Fruit fly (Drosophila melanogaster) whole organism, embryonic: ENCODE results near the gene Spn75F.

Experiments
- Abd-B ChIP-seq: fragments of 200-800 bp; sonication (Bioruptor generic); optimal IDR thresholded peaks from 2 replicates; lab custom pipeline; 2018; ENCODE audit warnings: missing biosample characterization, mild to moderate bottlenecking, missing genetic modification characterization, moderate library complexity
- Asciz ChIP-seq: fragments of 200-800 bp; sonication (Bioruptor generic); optimal IDR thresholded peaks from 2 replicates; lab custom pipeline; 2017; ENCODE audit warnings: missing biosample characterization, mild to moderate bottlenecking, missing genetic modification characterization, missing genetic modification reagents
- CG10147 ChIP-seq: fragments of 200-800 bp; sonication (Bioruptor generic); optimal IDR thresholded peaks from 2 replicates; lab custom pipeline; 2019; ENCODE audit warnings: missing biosample characterization, mild to moderate bottlenecking, missing genetic modification characterization, moderate library complexity
- CG1024 ChIP-seq: fragments of 200-800 bp; sonication (Bioruptor generic); IDR thresholded peaks from 2 replicates; pipeline ENCODE4 v1.3.6; 2022; ENCODE audit warnings: missing biosample characterization, missing genetic modification characterization
- CG10321 ChIP-seq: fragments of 200-800 bp; sonication (Bioruptor generic); IDR thresholded peaks from 2 replicates; pipeline ENCODE4 v1.3.6; 2022; ENCODE audit warnings: missing biosample characterization, missing genetic modification characterization
- CG10565 ChIP-seq: fragments of 200-800 bp; sonication (Bioruptor generic); optimal IDR thresholded peaks from 3 replicates; lab custom pipeline; 2016; ENCODE audit warnings: missing biosample characterization, mild to moderate bottlenecking, missing genetic modification characterization
- CG1603 ChIP-seq: fragments of 200-800 bp; sonication (Bioruptor generic); optimal IDR thresholded peaks from 2 replicates; lab custom pipeline; 2019; ENCODE audit warnings: missing biosample characterization, mild to moderate bottlenecking, missing genetic modification characterization, moderate library complexity
- CG2202 ChIP-seq: fragments of 200-800 bp; sonication (Bioruptor generic); optimal IDR thresholded peaks from 2 replicates; lab custom pipeline; 2018; ENCODE audit warnings: missing biosample characterization, mild to moderate bottlenecking, missing genetic modification characterization
- CG31441 ChIP-seq: fragments of 200-800 bp; sonication (Bioruptor generic); IDR thresholded peaks from 2 replicates; pipeline ENCODE4 v1.3.6; 2022; ENCODE audit warnings: missing biosample characterization, missing genetic modification characterization
- CG32767 ChIP-seq: fragments of 200-800 bp; sonication (Bioruptor generic); IDR thresholded peaks from 2 replicates; pipeline ENCODE4 v1.3.6; 2022; ENCODE audit warnings: missing biosample characterization, missing genetic modification characterization
- CG33557 ChIP-seq: fragments of 200-800 bp; sonication (Bioruptor generic); optimal IDR thresholded peaks from 2 replicates; lab custom pipeline; 2019; ENCODE audit warnings: missing biosample characterization, mild to moderate bottlenecking, missing genetic modification characterization, moderate library complexity
- CG3847 ChIP-seq: fragments of 200-800 bp; sonication (Bioruptor generic); IDR thresholded peaks from 2 replicates; pipeline ENCODE4 v1.3.6; 2022; ENCODE audit warnings: missing biosample characterization, missing genetic modification characterization
- CG3995 ChIP-seq: fragments of 200-800 bp; sonication (Bioruptor generic); optimal IDR thresholded peaks from 3 replicates; lab custom pipeline; 2016; ENCODE audit warnings: missing biosample characterization, missing genetic modification characterization
- CG8290 ChIP-seq, 3 experiments: fragments of 200-800 bp; sonication (Bioruptor generic); optimal IDR thresholded peaks; 2 replicates each; lab custom pipeline; 2016 to 2019; ENCODE audit warnings: missing biosample characterization in 3 of 3, missing genetic modification characterization in 3 of 3, mild to moderate bottlenecking in 2 of 3, moderate library complexity in 1 of 3
- CG8359 ChIP-seq: fragments of 200-800 bp; sonication (Bioruptor generic); optimal IDR thresholded peaks from 2 replicates; lab custom pipeline; 2017; ENCODE audit warnings: missing biosample characterization, mild to moderate bottlenecking, missing genetic modification characterization, borderline replicate concordance
- CG9817 ChIP-seq: fragments of 200-800 bp; sonication (Bioruptor generic); optimal IDR thresholded peaks from 2 replicates; lab custom pipeline; 2018; ENCODE audit warnings: missing biosample characterization, mild to moderate bottlenecking, missing genetic modification characterization, moderate library complexity
- Dp ChIP-seq: fragments of 200-800 bp; sonication (Bioruptor generic); optimal IDR thresholded peaks from 2 replicates; lab custom pipeline; 2018; ENCODE audit warnings: missing biosample characterization, mild to moderate bottlenecking, missing genetic modification characterization, moderate library complexity
- ERR ChIP-seq: fragments of 200-800 bp; sonication (Bioruptor generic); optimal IDR thresholded peaks from 2 replicates; lab custom pipeline; 2016; ENCODE audit warnings: missing biosample characterization, missing genetic modification characterization
- Gug ChIP-seq: fragments of 200-800 bp; sonication (Bioruptor generic); IDR thresholded peaks from 4 replicates; pipeline ENCODE4 v1.3.6; 2022; ENCODE audit warnings: missing biosample characterization, missing genetic modification characterization
- H15 ChIP-seq: fragments of 200-800 bp; sonication (Bioruptor generic); IDR thresholded peaks from 3 replicates; pipeline ENCODE4 v1.3.6; 2022; ENCODE audit warnings: missing biosample characterization, missing genetic modification characterization
- Hr78 ChIP-seq, 2 experiments: fragments of 200-800 bp in 1 of 2; fragments of >200 bp in 1 of 2; sonication (Bioruptor generic) in 1 of 2; optimal IDR thresholded peaks; 2 replicates each; lab custom pipeline; 2017 to 2019; ENCODE audit warnings: missing biosample characterization in 2 of 2, missing genetic modification characterization in 2 of 2, mild to moderate bottlenecking in 1 of 2, moderate library complexity in 1 of 2
- Kr ChIP-seq: fragments of 200-800 bp; sonication (Bioruptor generic); optimal IDR thresholded peaks from 2 replicates; lab custom pipeline; 2017; ENCODE audit warnings: missing biosample characterization, mild to moderate bottlenecking, missing genetic modification characterization
- Lpt ChIP-seq: fragments of >200 bp; optimal IDR thresholded peaks from 2 replicates; lab custom pipeline; 2018; ENCODE audit warnings: missing biosample characterization, missing genetic modification characterization
- MBD-R2 ChIP-seq: fragments of 200-800 bp; sonication (Bioruptor generic); IDR thresholded peaks from 2 replicates; pipeline ENCODE4 v1.3.6; 2022; ENCODE audit warnings: missing biosample characterization, missing genetic modification characterization
- NFAT ChIP-seq: fragments of 200-800 bp; sonication (Bioruptor generic); IDR thresholded peaks from 2 replicates; pipeline ENCODE4 v1.3.6; 2022; ENCODE audit warnings: missing biosample characterization, missing genetic modification characterization
- Oli ChIP-seq: fragments of 200-800 bp; sonication (Bioruptor generic); optimal IDR thresholded peaks from 2 replicates; lab custom pipeline; 2018; ENCODE audit warnings: missing biosample characterization, mild to moderate bottlenecking, missing genetic modification characterization, moderate library complexity
- Ravus ChIP-seq: fragments of 200-800 bp; sonication (Bioruptor generic); IDR thresholded peaks from 2 replicates; pipeline ENCODE4 v1.3.6; 2022; ENCODE audit warnings: missing biosample characterization, missing genetic modification characterization
- Rfx ChIP-seq: fragments of 200-800 bp; sonication (Bioruptor generic); IDR thresholded peaks from 2 replicates; pipeline ENCODE4 v1.3.6; 2022; ENCODE audit warnings: missing biosample characterization, missing genetic modification characterization
- TFAM ChIP-seq: fragments of 200-800 bp; sonication (Bioruptor generic); optimal IDR thresholded peaks from 2 replicates; lab custom pipeline; 2017; ENCODE audit warnings: missing biosample characterization, missing genetic modification characterization, inconsistent platforms
- Taf1 ChIP-seq: fragments of 200-800 bp; sonication (Bioruptor generic); IDR thresholded peaks from 2 replicates; pipeline ENCODE4 v1.3.6; 2022; ENCODE audit warnings: missing biosample characterization, missing genetic modification characterization
- ac ChIP-seq: fragments of 200-800 bp; sonication (Bioruptor generic); optimal IDR thresholded peaks from 3 replicates; lab custom pipeline; 2017; ENCODE audit warnings: missing biosample characterization, mild to moderate bottlenecking, missing genetic modification characterization
- ase ChIP-seq: fragments of 200-800 bp; sonication (Bioruptor generic); IDR thresholded peaks from 3 replicates; pipeline ENCODE4 v1.3.6; 2022; ENCODE audit warnings: missing biosample characterization, missing genetic modification characterization
- cas ChIP-seq: fragments of 200-800 bp; sonication (Bioruptor generic); IDR thresholded peaks from 2 replicates; pipeline ENCODE4 v1.3.6; 2022; ENCODE audit warnings: missing biosample characterization, missing genetic modification characterization
- dan ChIP-seq: fragments of 200-800 bp; sonication (Bioruptor generic); IDR thresholded peaks from 2 replicates; pipeline ENCODE4 v1.3.6; 2022; ENCODE audit warnings: missing biosample characterization, missing genetic modification characterization
- ewg ChIP-seq: fragments of 200-800 bp; sonication (Bioruptor generic); optimal IDR thresholded peaks from 3 replicates; lab custom pipeline; 2017; ENCODE audit warnings: mild to moderate bottlenecking, missing biosample characterization, missing genetic modification reagents, missing genetic modification characterization
- fd102C ChIP-seq: fragments of 200-800 bp; sonication (Bioruptor generic); optimal IDR thresholded peaks from 2 replicates; lab custom pipeline; 2018; ENCODE audit warnings: missing biosample characterization, mild to moderate bottlenecking, missing genetic modification characterization, moderate library complexity
- her ChIP-seq: fragments of 200-800 bp; sonication (Bioruptor generic); optimal IDR thresholded peaks from 2 replicates; lab custom pipeline; 2016; ENCODE audit warnings: missing biosample characterization, missing genetic modification characterization
- lab ChIP-seq: fragments of 200-800 bp; sonication (Bioruptor generic); optimal IDR thresholded peaks from 3 replicates; lab custom pipeline; 2017; ENCODE audit warnings: missing biosample characterization, missing genetic modification characterization, mild to moderate bottlenecking, moderate library complexity, missing genetic modification reagents
- lilli ChIP-seq: fragments of 200-800 bp; sonication (Bioruptor generic); optimal IDR thresholded peaks from 3 replicates; lab custom pipeline; 2016; ENCODE audit warnings: missing biosample characterization, missing genetic modification characterization
- lola ChIP-seq, 3 experiments: fragments of >200 bp in 2 of 3; fragments of 200-800 bp in 1 of 3; sonication (Bioruptor generic) in 1 of 3; optimal IDR thresholded peaks; 2 replicates each; lab custom pipeline; 2017 to 2019; ENCODE audit warnings: missing biosample characterization in 3 of 3, missing genetic modification characterization in 3 of 3, mild to moderate bottlenecking in 1 of 3, moderate library complexity in 1 of 3
- org-1 ChIP-seq: fragments of 200-800 bp; sonication (Bioruptor generic); optimal IDR thresholded peaks from 2 replicates; lab custom pipeline; 2017; ENCODE audit warnings: missing biosample characterization, missing genetic modification characterization
- repo ChIP-seq: fragments of 200-800 bp; sonication (Bioruptor generic); optimal IDR thresholded peaks from 2 replicates; lab custom pipeline; 2016; ENCODE audit warnings: missing biosample characterization, missing genetic modification characterization
- sisA ChIP-seq: fragments of 200-800 bp; sonication (Bioruptor generic); IDR thresholded peaks from 2 replicates; pipeline ENCODE4 v1.3.6; 2022; ENCODE audit warnings: missing biosample characterization, missing genetic modification characterization
- so ChIP-seq: fragments of 200-800 bp; sonication (Bioruptor generic); IDR thresholded peaks from 3 replicates; pipeline ENCODE4 v1.3.6; 2022; ENCODE audit warnings: missing biosample characterization, missing genetic modification characterization
- sug ChIP-seq: fragments of 200-800 bp; optimal IDR thresholded peaks from 2 replicates; lab custom pipeline; 2019; ENCODE audit warnings: missing biosample characterization, mild to moderate bottlenecking, missing genetic modification characterization, moderate library complexity
- tgo ChIP-seq: fragments of 200-800 bp; sonication (Bioruptor generic); IDR thresholded peaks from 3 replicates; pipeline ENCODE4 v1.3.6; 2022; ENCODE audit warnings: missing biosample characterization, missing genetic modification characterization
- tio ChIP-seq: fragments of 200-800 bp; sonication (Bioruptor generic); optimal IDR thresholded peaks from 2 replicates; lab custom pipeline; 2017; ENCODE audit warnings: missing biosample characterization, missing genetic modification characterization, inconsistent platforms
- toy ChIP-seq: fragments of 200-800 bp; sonication (Bioruptor generic); IDR thresholded peaks from 2 replicates; pipeline ENCODE4 v1.3.6; 2022; ENCODE audit warnings: missing biosample characterization, missing genetic modification characterization
- unpg ChIP-seq: fragments of 200-800 bp; sonication (Bioruptor generic); optimal IDR thresholded peaks from 3 replicates; lab custom pipeline; 2018; ENCODE audit warnings: missing biosample characterization, mild to moderate bottlenecking, missing genetic modification characterization, moderate library complexity
- wek ChIP-seq: fragments of 200-800 bp; sonication (Bioruptor generic); optimal IDR thresholded peaks from 3 replicates; lab custom pipeline; 2018; ENCODE audit warnings: missing biosample characterization, mild to moderate bottlenecking, missing genetic modification characterization, moderate library complexity

Gene Spn75F

DNA sequence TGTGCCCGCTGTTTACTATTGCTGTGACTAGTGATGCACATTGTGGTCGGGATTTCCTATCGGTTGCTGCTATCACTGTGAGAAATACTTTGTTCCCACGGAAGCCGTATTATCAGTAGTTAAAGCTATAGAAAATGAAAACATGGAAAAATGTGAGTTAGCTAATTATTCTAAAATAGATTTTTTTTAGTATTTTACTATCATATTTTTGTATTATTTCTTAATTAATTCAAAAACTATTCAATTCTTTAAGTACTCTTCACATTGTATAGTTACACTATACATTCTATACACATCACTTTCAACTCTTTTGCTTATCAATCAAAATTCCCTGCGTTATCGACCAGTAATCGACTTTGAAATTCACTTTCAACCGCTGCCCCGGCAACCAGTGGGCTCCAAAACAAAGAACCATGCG lies 31.8 kb downstream of the Spn75F start, which contains the start of the genes Naxd and CG14079 (continued):
- peak; percentile 46 for TF ChIP-seq ewg (GFP tag; lab: Kevin White, UChicago)
- TF ChIP-seq dan (GFP tag; lab: Robert Waterston, UW): no peak
- TF ChIP-seq her: no peak
- TF ChIP-seq Hr78 (GFP tag; optimal IDR thresholded peaks at IDR 0.05; lab: Kevin White, UChicago): no peak
- TF ChIP-seq sisA (GFP tag; lab: Robert Waterston, UW): peak; percentile 76
- TF ChIP-seq CG2202 (tag; lab: Kevin White, UChicago): peak; percentile 28
- TF ChIP-seq fd102C: no peak
- peak; percentile 60; the same call in 2 of the 3 replicates for TF ChIP-seq tgo (GFP tag; lab: Robert Waterston, UW)
- no peak for TF ChIP-seq Asciz
- no peak for TF ChIP-seq toy (GFP tag; lab: Robert Waterston, UW)
- no peak for TF ChIP-seq wek (GFP tag; lab: Kevin White, UChicago)
- TF ChIP-seq Ravus: no peak
- no peak for TF ChIP-seq CG8290 (GFP tag; optimal IDR thresholded peaks at IDR 0.05; lab: Kevin White, UChicago)
- peak in 1 of 2 experiments; percentile 25 for TF ChIP-seq CG8290 (tag; optimal IDR thresholded peaks at IDR 0.05; lab: Kevin White, UChicago)
- peak; percentile 67 for TF ChIP-seq CG3847 (GFP tag; lab: Robert Waterston, UW)
- TF ChIP-seq repo (GFP tag; lab: Kevin White, UChicago): no peak
- peak; percentile 45 for TF ChIP-seq Dp (GFP tag; lab: Kevin White, UChicago)
- peak; percentile 67 for TF ChIP-seq MBD-R2
- no peak for TF ChIP-seq CG10147 (GFP tag; lab: Kevin White, UChicago)
- TF ChIP-seq lab (GFP tag; lab: Kevin White, UChicago): no peak
- TF ChIP-seq CG3995 (GFP tag; lab: Kevin White, UChicago): peak; percentile 83
- no peak for TF ChIP-seq CG10321 (GFP tag; lab: Robert Waterston, UW)
- no peak for TF ChIP-seq ERR
- 0 out of 2 replicates have a peak, but pooled peaks have one; percentile 37 for TF ChIP-seq NFAT (GFP tag; lab: Robert Waterston, UW)
- TF ChIP-seq cas: no peak
- peak; percentile 54; the same call in 1 of the 3 replicates for TF ChIP-seq H15 (GFP tag; lab: Robert Waterston, UW)
- TF ChIP-seq CG31441: peak; percentile 62
- peak; percentile 64 for TF ChIP-seq sug (tag; lab: Kevin White, UChicago)
- no peak for TF ChIP-seq CG8359 (GFP tag; lab: Kevin White, UChicago)
- peak; percentile 70 for TF ChIP-seq ase (GFP tag; lab: Robert Waterston, UW)
- TF ChIP-seq CG1603 (tag; lab: Kevin White, UChicago): peak; percentile 8
- TF ChIP-seq Rfx: peak; percentile 62; the same call in 1 of the 2 replicates
- TF ChIP-seq Taf1 (GFP tag; lab: Robert Waterston, UW): no peak
- TF ChIP-seq unpg: peak; percentile 77
- no peak for TF ChIP-seq CG10565 (GFP tag; lab: Kevin White, UChicago)
- TF ChIP-seq org-1 (GFP tag; lab: Kevin White, UChicago): no peak
- TF ChIP-seq TFAM (GFP tag; lab: Kevin White, UChicago): no peak
- TF ChIP-seq so (GFP tag; lab: Robert Waterston, UW): peak; percentile 45; the same call in 1 of the 3 replicates
- no peak for TF ChIP-seq ac (GFP tag; lab: Kevin White, UChicago)
- TF ChIP-seq lola (GFP tag; optimal IDR thresholded peaks at IDR 0.05; lab: Kevin White, UChicago): peak in 1 of 3 experiments; percentile 58
- TF ChIP-seq CG32767 (GFP tag; lab: Robert Waterston, UW): peak; percentile 65
- no peak for TF ChIP-seq Lpt (GFP tag; lab: Kevin White, UChicago)
- peak; percentile 62 for TF ChIP-seq Oli (tag; lab: Kevin White, UChicago)
- peak; percentile 34 for TF ChIP-seq tio (GFP tag; lab: Kevin White, UChicago)
- no peak for TF ChIP-seq Kr (GFP tag; lab: Kevin White, UChicago)
- peak; percentile 27 for TF ChIP-seq CG33557 (GFP tag; lab: Kevin White, UChicago)
- peak; percentile 51 for TF ChIP-seq lilli
- peak; percentile 42; the same call in 1 of the 4 replicates for TF ChIP-seq Gug
- TF ChIP-seq Abd-B (GFP tag; lab: Kevin White, UChicago): peak; percentile 41
- TF ChIP-seq CG1024 (GFP tag; lab: Robert Waterston, UW): no peak
- peak; percentile 78 for TF ChIP-seq CG9817 (tag; lab: Kevin White, UChicago)
